Worm (Caenorhabditis elegans) whole organism, midembryonic: ENCODE data around the gene F21D5.7.

Source experiments
- T22C8.4 ChIP-seq: fragments of 200-800 bp; sonication (Bioruptor generic); IDR thresholded peaks from 2 replicates; pipeline ENCODE4 v1.3.6; 2022; ENCODE audit warnings: missing genetic modification characterization, missing compliant biosample characterization
- flt-1 ChIP-seq: fragments of 200-800 bp; sonication (Bioruptor generic); IDR thresholded peaks from 2 replicates; pipeline ENCODE4 v1.3.6; 2022; ENCODE audit warnings: missing genetic modification characterization, missing compliant biosample characterization
- ref-1 ChIP-seq: fragments of 200-800 bp; sonication (Bioruptor generic); conservative IDR thresholded peaks from 2 replicates; pipeline ENCODE4 v1.3.6; 2022; ENCODE audit warnings: missing genetic modification reagents, missing genetic modification characterization, missing compliant biosample characterization
- tab-1 ChIP-seq: fragments of 200-800 bp; sonication (Bioruptor generic); IDR thresholded peaks from 2 replicates; pipeline ENCODE4 v1.3.6; 2022; ENCODE audit warnings: missing genetic modification characterization, missing compliant biosample characterization
- ztf-23 ChIP-seq: fragments of 200-800 bp; sonication (Bioruptor generic); IDR thresholded peaks from 2 replicates; pipeline ENCODE4 v1.3.6; 2022; ENCODE audit warnings: missing genetic modification reagents, missing genetic modification characterization, missing compliant biosample characterization

DNA sequence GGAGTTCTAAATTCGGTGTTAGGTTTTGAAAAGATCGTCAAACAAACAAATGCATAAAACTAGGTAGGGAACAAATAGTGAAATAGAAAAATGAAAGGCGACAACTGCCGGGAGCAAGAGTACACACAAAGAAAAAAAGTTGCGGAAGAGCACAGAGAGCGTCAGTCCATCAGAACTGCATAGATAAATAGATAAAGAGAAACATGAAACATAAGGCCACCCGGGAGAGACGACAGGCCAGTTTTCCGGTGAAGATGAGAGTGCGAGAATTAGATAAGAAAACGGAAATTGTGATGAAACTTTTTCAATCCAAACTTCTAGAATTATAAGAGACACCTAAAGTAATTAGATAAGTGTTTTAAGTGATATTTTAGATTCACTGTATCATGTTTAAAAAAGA, 14.2 kb upstream of the F21D5.7 start:
- TF ChIP-seq ztf-23 (no peak), tab-1 (GFP tag; lab: Robert Waterston, UW) (no peak), ref-1 (GFP tag; lab: Robert Waterston, UW) (no peak), T22C8.4 (GFP tag; lab: Robert Waterston, UW) (no peak), flt-1 (no peak)
